Fruit fly (Drosophila melanogaster): Measurements from ENCODE around the gene CG14974.

The CG14974 gene

dm6 chr3L:3617252-3617651 is 3.6 kb downstream of the CG14974 start (continued):
- TF ChIP-seq ato (GFP tag; IDR thresholded peaks at IDR 0.05; ENCODE audit: partially characterized antibody) (no peak), CG9727 (GFP tag; optimal IDR thresholded peaks at IDR 0.05) (peak; percentile 93), Bdp1 (GFP tag; optimal IDR thresholded peaks at IDR 0.05) (peak; percentile 53), CG1603 (tag; optimal IDR thresholded peaks at IDR 0.05) (peak; percentile 93), dm (GFP tag; optimal IDR thresholded peaks at IDR 0.05) (peak; percentile 63), hkb (optimal IDR thresholded peaks at IDR 0.05) (no peak), hkb (GFP tag; IDR thresholded peaks at IDR 0.05) (peak; percentile 82), ewg (GFP tag; optimal IDR thresholded peaks at IDR 0.05) (peak; percentile 56), CG10565 (GFP tag; optimal IDR thresholded peaks at IDR 0.05) (no peak), tup (GFP tag; optimal IDR thresholded peaks at IDR 0.05) (peak; percentile 80), Hey (tag; optimal IDR thresholded peaks at IDR 0.05) (no peak), CG4854 (GFP tag; optimal IDR thresholded peaks at IDR 0.05) (peak; percentile 66), CG1024 (GFP tag; IDR thresholded peaks at IDR 0.05) (peak; percentile 81), CG6654 (GFP tag; optimal IDR thresholded peaks at IDR 0.05) (no peak), pnt (GFP tag; optimal IDR thresholded peaks at IDR 0.05) (peak; percentile 81), hbn (GFP tag; IDR thresholded peaks at IDR 0.05; ENCODE audit: partially characterized antibody) (no peak), CG5953 (GFP tag; IDR thresholded peaks at IDR 0.05) (no peak), CG3995 (GFP tag; optimal IDR thresholded peaks at IDR 0.05) (no peak), Jarid2 (GFP tag; optimal IDR thresholded peaks at IDR 0.05) (peak; percentile 47), CG10209 (GFP tag; optimal IDR thresholded peaks at IDR 0.05) (peak; percentile 77), br (optimal IDR thresholded peaks at IDR 0.05) (no peak), Chrac-16 (GFP tag; optimal IDR thresholded peaks at IDR 0.05) (peak; percentile 87), CG10321 (GFP tag; IDR thresholded peaks at IDR 0.05) (no peak), CG3163 (GFP tag; optimal IDR thresholded peaks at IDR 0.05) (peak; percentile 46), Mes4 (GFP tag; optimal IDR thresholded peaks at IDR 0.05) (peak; percentile 86), pros (GFP tag; optimal IDR thresholded peaks at IDR 0.05) (no peak), sc (optimal IDR thresholded peaks at IDR 0.05) (no peak), sc (GFP tag; optimal IDR thresholded peaks at IDR 0.05) (peak; percentile 80), CG32532 (GFP tag; IDR thresholded peaks at IDR 0.05) (peak; percentile 49; the same call in 1 of the 2 replicates), CG1602 (GFP tag; optimal IDR thresholded peaks at IDR 0.05) (peak; percentile 84), pzg (GFP tag; optimal IDR thresholded peaks at IDR 0.05) (no peak), CG17361 (GFP tag; IDR thresholded peaks at IDR 0.05) (peak; percentile 71), cad (GFP tag; optimal IDR thresholded peaks at IDR 0.05) (no peak), Max (GFP tag; optimal IDR thresholded peaks at IDR 0.05) (peak; percentile 54), CG7357 (GFP tag; IDR thresholded peaks at IDR 0.05) (peak; percentile 59; the same call in 1 of the 3 replicates), ap (GFP tag; IDR thresholded peaks at IDR 0.05) (peak; percentile 33; the same call in 1 of the 2 replicates), Camta (GFP tag; optimal IDR thresholded peaks at IDR 0.05) (peak; percentile 26), p53 (GFP tag; optimal IDR thresholded peaks at IDR 0.05) (peak; percentile 6), CG14860 (GFP tag; IDR thresholded peaks at IDR 0.05; ENCODE audit: partially characterized antibody) (no peak), nerfin-1 (tag; optimal IDR thresholded peaks at IDR 0.05) (peak; percentile 44), disco-r (GFP tag; optimal IDR thresholded peaks at IDR 0.05) (peak; percentile 27), CG10654 (GFP tag; optimal IDR thresholded peaks at IDR 0.05) (peak; percentile 48), ERR (GFP tag; optimal IDR thresholded peaks at IDR 0.05) (peak; percentile 29), CG10959 (GFP tag; IDR thresholded peaks at IDR 0.05) (peak; percentile 89), CG16815 (GFP tag; optimal IDR thresholded peaks at IDR 0.05) (peak; percentile 89), CG11504 (tag; optimal IDR thresholded peaks at IDR 0.05) (peak; percentile 72), Optix (GFP tag; IDR thresholded peaks at IDR 0.05) (peak; percentile 75; the same call in 1 of the 3 replicates), CG12155 (GFP tag; optimal IDR thresholded peaks at IDR 0.05) (peak; percentile 72), Atf-2 (GFP tag; optimal IDR thresholded peaks at IDR 0.05) (peak; percentile 80), bab2 (GFP tag; optimal IDR thresholded peaks at IDR 0.05) (peak; percentile 70), CG12104 (GFP tag; optimal IDR thresholded peaks at IDR 0.05) (peak; percentile 68), CG3726 (GFP tag; IDR thresholded peaks at IDR 0.05) (peak; percentile 82; the same call in 2 of the 3 replicates)

Data from whole organism, embryonic.